Fruit fly (Drosophila melanogaster): ENCODE data around the gene Smr.

The Smr gene

dm6 chrX:12747746-12748710, 5.6 kb upstream of the Smr start (continued):
- TF ChIP-seq CG9797 (GFP tag; optimal IDR thresholded peaks at IDR 0.05) (no peak), gcm (GFP tag; optimal IDR thresholded peaks at IDR 0.05) (peak; percentile 70), bowl (GFP tag; IDR thresholded peaks at IDR 0.05) (no peak), Bteb2 (GFP tag; optimal IDR thresholded peaks at IDR 0.05) (no peak), CG2120 (GFP tag; optimal IDR thresholded peaks at IDR 0.05) (no peak), Lim3 (GFP tag; IDR thresholded peaks at IDR 0.05) (no peak), Side (GFP tag; optimal IDR thresholded peaks at IDR 0.05) (no peak), Xbp1 (GFP tag; optimal IDR thresholded peaks at IDR 0.05) (peak; percentile 21), phol (tag; optimal IDR thresholded peaks at IDR 0.05) (peak; percentile 79), CG7357 (GFP tag; IDR thresholded peaks at IDR 0.05) (no peak), Med (GFP tag) (peak; percentile 38), pho (GFP tag; optimal IDR thresholded peaks at IDR 0.05) (no peak), Gug (GFP tag; IDR thresholded peaks at IDR 0.05) (no peak), Ada2b (GFP tag; IDR thresholded peaks at IDR 0.05) (peak; percentile 24; the same call in 1 of the 2 replicates), Taf1 (GFP tag; IDR thresholded peaks at IDR 0.05) (no peak), CG3407 (GFP tag; optimal IDR thresholded peaks at IDR 0.05) (peak; percentile 18), insv (GFP tag; optimal IDR thresholded peaks at IDR 0.05) (no peak), CG11085 (GFP tag; IDR thresholded peaks at IDR 0.05) (no peak), CG17359 (tag; optimal IDR thresholded peaks at IDR 0.05) (peak; percentile 44), CoRest (tag; optimal IDR thresholded peaks at IDR 0.05) (peak; percentile 77), yki (optimal IDR thresholded peaks at IDR 0.05) (no peak), wor (GFP tag; IDR thresholded peaks at IDR 0.05) (no peak), HLH3B (GFP tag; IDR thresholded peaks at IDR 0.05) (peak; percentile 44; the same call in 1 of the 2 replicates), nau (GFP tag; optimal IDR thresholded peaks at IDR 0.05) (no peak), MTF-1 (GFP tag; optimal IDR thresholded peaks at IDR 0.05; ENCODE audit: borderline replicate concordance) (no peak), CG14710 (tag; optimal IDR thresholded peaks at IDR 0.05) (peak; percentile 79), CG9609 (GFP tag; optimal IDR thresholded peaks at IDR 0.05) (no peak), CG3838 (GFP tag; optimal IDR thresholded peaks at IDR 0.05) (no peak), zen2 (GFP tag; IDR thresholded peaks at IDR 0.05; ENCODE audit: partially characterized antibody) (no peak), CG18599 (GFP tag; optimal IDR thresholded peaks at IDR 0.05) (peak; percentile 64), Hr51 (GFP tag; optimal IDR thresholded peaks at IDR 0.05) (peak in 1 of 2 experiments; percentile 78), CG7839 (tag; optimal IDR thresholded peaks at IDR 0.05) (peak; percentile 79), fru (optimal IDR thresholded peaks at IDR 0.05) (no peak), CG8944 (GFP tag; optimal IDR thresholded peaks at IDR 0.05) (no peak), CG1603 (tag; optimal IDR thresholded peaks at IDR 0.05) (peak; percentile 0), Oli (tag; optimal IDR thresholded peaks at IDR 0.05) (peak; percentile 70), CG9932 (GFP tag; IDR thresholded peaks at IDR 0.05) (no peak), al (GFP tag; IDR thresholded peaks at IDR 0.05) (no peak), kah (GFP tag; optimal IDR thresholded peaks at IDR 0.05) (no peak), maf-S (GFP tag; optimal IDR thresholded peaks at IDR 0.05) (no peak), croc (GFP tag; conservative IDR thresholded peaks at IDR 0.05) (peak; percentile 29; the same call in 2 of the 3 replicates), inv (GFP tag; IDR thresholded peaks at IDR 0.05; ENCODE audit: partially characterized antibody) (no peak), run (tag; optimal IDR thresholded peaks at IDR 0.05) (peak; percentile 40), Bdp1 (GFP tag; optimal IDR thresholded peaks at IDR 0.05) (no peak), CG4328 (GFP tag; optimal IDR thresholded peaks at IDR 0.05) (no peak), toy (GFP tag; IDR thresholded peaks at IDR 0.05) (no peak), CG3847 (GFP tag; IDR thresholded peaks at IDR 0.05) (no peak; the same call in 1 of the 2 replicates), CG2199 (GFP tag; IDR thresholded peaks at IDR 0.05) (no peak), esg (GFP tag; conservative IDR thresholded peaks at IDR 0.05) (0 out of 2 replicates have a peak, but pooled peaks have one; percentile 8)
